Fruit fly (Drosophila melanogaster) whole organism, prepupa: Measurements from ENCODE around the gene nbs.

ENCODE experiments used
- CG10631 ChIP-seq: fragments of 200-800 bp; sonication (Bioruptor generic); optimal IDR thresholded peaks from 2 replicates; lab custom pipeline; 2016; ENCODE audit warnings: missing biosample characterization, missing genetic modification characterization
- CG10669 ChIP-seq: fragments of 200-800 bp; sonication (Bioruptor generic); optimal IDR thresholded peaks from 3 replicates; lab custom pipeline; 2018; ENCODE audit warnings: missing biosample characterization, mild to moderate bottlenecking, missing genetic modification characterization, moderate library complexity
- CG11294 ChIP-seq: fragments of 200-800 bp; sonication (Bioruptor generic); IDR thresholded peaks from 2 replicates; pipeline ENCODE4 v1.3.6; 2022; ENCODE audit warnings: missing biosample characterization, missing genetic modification characterization
- CG11902 ChIP-seq: fragments of 200-800 bp; sonication (Bioruptor generic); optimal IDR thresholded peaks from 3 replicates; lab custom pipeline; 2016; ENCODE audit warnings: missing biosample characterization, missing genetic modification characterization
- CG15336 ChIP-seq: fragments of 200-800 bp; sonication (Bioruptor generic); IDR thresholded peaks from 2 replicates; pipeline ENCODE4 v1.3.6; 2022; ENCODE audit warnings: missing biosample characterization, missing genetic modification characterization
- CG1621 ChIP-seq: fragments of 200-800 bp; sonication (Bioruptor generic); optimal IDR thresholded peaks from 3 replicates; lab custom pipeline; 2018; ENCODE audit warnings: missing biosample characterization, mild to moderate bottlenecking, missing genetic modification characterization
- CG16779 ChIP-seq: fragments of 200-800 bp; sonication (Bioruptor generic); optimal IDR thresholded peaks from 3 replicates; lab custom pipeline; 2017; ENCODE audit warnings: missing biosample characterization, mild to moderate bottlenecking, missing genetic modification characterization
- CG3032 ChIP-seq: fragments of 200-800 bp; optimal IDR thresholded peaks from 2 replicates; lab custom pipeline; 2019; ENCODE audit warnings: missing biosample characterization, mild to moderate bottlenecking, missing genetic modification characterization, moderate library complexity
- CG32006 ChIP-seq: fragments of 200-800 bp; sonication (Bioruptor generic); optimal IDR thresholded peaks from 3 replicates; lab custom pipeline; 2017; ENCODE audit warnings: missing biosample characterization, mild to moderate bottlenecking, missing genetic modification characterization
- CG34406 ChIP-seq: fragments of 200-800 bp; sonication (Bioruptor generic); optimal IDR thresholded peaks from 3 replicates; lab custom pipeline; 2016; ENCODE audit warnings: missing biosample characterization, missing genetic modification characterization
- CG3919 ChIP-seq: fragments of 200-800 bp; sonication (Bioruptor generic); optimal IDR thresholded peaks from 3 replicates; lab custom pipeline; 2016; ENCODE audit warnings: missing biosample characterization, missing genetic modification characterization
- CG4318 ChIP-seq: fragments of 200-800 bp; sonication (Bioruptor generic); optimal IDR thresholded peaks from 3 replicates; lab custom pipeline; 2017; ENCODE audit warnings: missing biosample characterization, mild to moderate bottlenecking, missing genetic modification characterization
- CG6163 ChIP-seq: fragments of 200-800 bp; sonication (Bioruptor generic); IDR thresholded peaks from 3 replicates; pipeline ENCODE4 v1.3.6; 2022; ENCODE audit warnings: missing biosample characterization, missing genetic modification characterization
- CG6808 ChIP-seq: fragments of 200-800 bp; sonication (Bioruptor generic); optimal IDR thresholded peaks from 3 replicates; lab custom pipeline; 2017; ENCODE audit warnings: missing biosample characterization, missing genetic modification characterization, mild to moderate bottlenecking, moderate library complexity, missing genetic modification reagents
- CG7368 ChIP-seq: fragments of 200-800 bp; sonication (Bioruptor generic); optimal IDR thresholded peaks from 3 replicates; lab custom pipeline; 2016; ENCODE audit warnings: missing biosample characterization, missing genetic modification characterization
- CG8119 ChIP-seq: fragments of 200-800 bp; sonication (Bioruptor generic); IDR thresholded peaks from 3 replicates; pipeline ENCODE4 v1.3.6; 2022; ENCODE audit warnings: missing biosample characterization, missing genetic modification characterization
- CG8319 ChIP-seq: fragments of 200-800 bp; sonication (Bioruptor generic); optimal IDR thresholded peaks from 3 replicates; lab custom pipeline; 2016; ENCODE audit warnings: missing biosample characterization, missing genetic modification characterization
- CG8632 ChIP-seq: fragments of 200-800 bp; sonication (Bioruptor generic); optimal IDR thresholded peaks from 3 replicates; lab custom pipeline; 2016; ENCODE audit warnings: missing biosample characterization, missing genetic modification characterization
- Eip75B ChIP-seq: fragments of 200-800 bp; sonication (Bioruptor generic); optimal IDR thresholded peaks from 3 replicates; lab custom pipeline; 2016; ENCODE audit warnings: missing biosample characterization, missing genetic modification characterization
- Eip78C ChIP-seq: fragments of 200-800 bp; sonication (Bioruptor generic); peaks from one replicate; lab custom pipeline; 2016; ENCODE audit warnings: missing biosample characterization, missing genetic modification characterization
- Ets96B ChIP-seq: fragments of 200-800 bp; optimal IDR thresholded peaks from 2 replicates; lab custom pipeline; 2019; ENCODE audit warnings: missing biosample characterization, mild to moderate bottlenecking, missing genetic modification characterization, moderate library complexity
- Gug ChIP-seq: fragments of 200-800 bp; sonication (Bioruptor generic); IDR thresholded peaks from 2 replicates; pipeline ENCODE4 v1.3.6; 2022; ENCODE audit warnings: missing biosample characterization, missing genetic modification characterization
- Hr38 ChIP-seq: sonication (Bioruptor generic); optimal IDR thresholded peaks from 2 replicates; lab custom pipeline; 2016; ENCODE audit warnings: missing biosample characterization, missing genetic modification characterization
- Hr39 ChIP-seq: fragments of 200-800 bp; sonication (Bioruptor generic); optimal IDR thresholded peaks from 2 replicates; lab custom pipeline; 2016; ENCODE audit warnings: missing biosample characterization, missing genetic modification characterization
- Hr4 ChIP-seq: fragments of 200-800 bp; sonication (Bioruptor generic); optimal IDR thresholded peaks from 3 replicates; lab custom pipeline; 2016; ENCODE audit warnings: missing biosample characterization, missing genetic modification characterization
- Lpt ChIP-seq: fragments of 200-800 bp; sonication (Bioruptor generic); optimal IDR thresholded peaks from 3 replicates; lab custom pipeline; 2016; ENCODE audit warnings: missing biosample characterization, missing genetic modification characterization
- OdsH ChIP-seq: fragments of 200-800 bp; sonication (Bioruptor generic); optimal IDR thresholded peaks from 3 replicates; lab custom pipeline; 2016; ENCODE audit warnings: missing biosample characterization, missing genetic modification characterization
- Sox102F ChIP-seq: fragments of 200-800 bp; sonication (Bioruptor generic); optimal IDR thresholded peaks from 2 replicates; lab custom pipeline; 2016; ENCODE audit warnings: missing biosample characterization, mild to moderate bottlenecking, missing genetic modification characterization
- Sox14 ChIP-seq: fragments of 200-800 bp; sonication (Bioruptor generic); optimal IDR thresholded peaks from 3 replicates; lab custom pipeline; 2016; ENCODE audit warnings: missing biosample characterization, missing genetic modification characterization
- Sox15 ChIP-seq: fragments of 200-800 bp; sonication (Bioruptor generic); optimal IDR thresholded peaks from 3 replicates; lab custom pipeline; 2016; ENCODE audit warnings: missing biosample characterization, missing genetic modification characterization
- achi ChIP-seq: fragments of 200-800 bp; sonication (Bioruptor generic); optimal IDR thresholded peaks from 3 replicates; lab custom pipeline; 2016; ENCODE audit warnings: missing biosample characterization, missing genetic modification characterization
- acj6 ChIP-seq: fragments of 200-800 bp; sonication (Bioruptor generic); optimal IDR thresholded peaks from 3 replicates; lab custom pipeline; 2016; ENCODE audit warnings: missing biosample characterization, missing genetic modification characterization
- dsx ChIP-seq: fragments of 200-800 bp; optimal IDR thresholded peaks from 3 replicates; lab custom pipeline; 2019; ENCODE audit warnings: missing biosample characterization, mild to moderate bottlenecking, missing genetic modification characterization, moderate library complexity; ENCODE audit not compliant: poor library complexity, severe bottlenecking
- eg ChIP-seq: fragments of 200-800 bp; sonication (Bioruptor generic); IDR thresholded peaks from 3 replicates; pipeline ENCODE4 v1.3.6; 2022; ENCODE audit warnings: missing biosample characterization, missing genetic modification characterization
- esn ChIP-seq: fragments of 200-800 bp; sonication (Bioruptor generic); optimal IDR thresholded peaks from 2 replicates; lab custom pipeline; 2016; ENCODE audit warnings: missing biosample characterization, mild to moderate bottlenecking, missing genetic modification characterization, moderate library complexity
- fd59A ChIP-seq: fragments of 200-800 bp; sonication (Bioruptor generic); optimal IDR thresholded peaks from 2 replicates; lab custom pipeline; 2017; ENCODE audit warnings: missing biosample characterization, mild to moderate bottlenecking, missing genetic modification characterization, missing genetic modification reagents
- fd85E ChIP-seq: fragments of 200-800 bp; sonication (Bioruptor generic); optimal IDR thresholded peaks from 3 replicates; lab custom pipeline; 2016; ENCODE audit warnings: missing biosample characterization, missing genetic modification characterization
- fkh ChIP-seq: fragments of 200-800 bp; sonication (Bioruptor generic); optimal IDR thresholded peaks from 3 replicates; lab custom pipeline; 2017; ENCODE audit warnings: missing biosample characterization, mild to moderate bottlenecking, missing genetic modification characterization, moderate library complexity
- net ChIP-seq: fragments of 200-800 bp; sonication (Bioruptor generic); optimal IDR thresholded peaks from 3 replicates; lab custom pipeline; 2016; ENCODE audit warnings: missing biosample characterization, missing genetic modification characterization
- pdm3 ChIP-seq: fragments of 200-800 bp; sonication (Bioruptor generic); optimal IDR thresholded peaks from 3 replicates; lab custom pipeline; 2016; ENCODE audit warnings: missing biosample characterization, missing genetic modification characterization
- salr ChIP-seq, 2 experiments: fragments of 200-800 bp; sonication (Bioruptor generic); optimal IDR thresholded peaks; 3 replicates each; lab custom pipeline; 2016 to 2018; ENCODE audit warnings: missing biosample characterization in 2 of 2, missing genetic modification characterization in 2 of 2, mild to moderate bottlenecking in 1 of 2
- topi ChIP-seq: fragments of 200-800 bp; sonication (Bioruptor generic); optimal IDR thresholded peaks from 3 replicates; lab custom pipeline; 2016; ENCODE audit warnings: missing biosample characterization, missing genetic modification characterization

The nbs gene

dm6 chr3L:9762036-9762597 lies 39.1 kb upstream of the nbs start (continued):
- no peak for TF ChIP-seq CG3032 (tag; lab: Kevin White, UChicago)
- TF ChIP-seq CG15336 (GFP tag; lab: Robert Waterston, UW) = peak; percentile 56; the same call in 1 of the 2 replicates
- TF ChIP-seq CG1621 (tag; lab: Kevin White, UChicago) = no peak
- peak; percentile 42; the same call in 1 of the 3 replicates for TF ChIP-seq CG8119
- 0 out of 3 replicates have a peak, but pooled peaks have one; percentile 33 for TF ChIP-seq CG6163 (GFP tag; lab: Robert Waterston, UW)
- TF ChIP-seq dsx (GFP tag; lab: Kevin White, UChicago) = no peak
- TF ChIP-seq CG32006 (GFP tag; lab: Kevin White, UChicago) = no peak
- no peak for TF ChIP-seq Hr38 (GFP tag; lab: Kevin White, UChicago)
- TF ChIP-seq CG11902 (GFP tag; lab: Kevin White, UChicago) = no peak
- no peak for TF ChIP-seq CG8632 (GFP tag; lab: Kevin White, UChicago)
- TF ChIP-seq fd85E (GFP tag; lab: Kevin White, UChicago) = no peak
- peak; percentile 85 for TF ChIP-seq fkh (GFP tag; lab: Kevin White, UChicago)
- TF ChIP-seq CG6808 (GFP tag; lab: Kevin White, UChicago) = no peak
- TF ChIP-seq esn (GFP tag; lab: Kevin White, UChicago) = no peak
- no peak for TF ChIP-seq CG7368 (GFP tag; lab: Kevin White, UChicago)
- TF ChIP-seq fd59A (GFP tag; lab: Kevin White, UChicago) = no peak
- TF ChIP-seq CG16779 (tag; lab: Kevin White, UChicago) = no peak
- TF ChIP-seq, all 60 proteins: peak for 15

- peak; percentile 59 for TF ChIP-seq fkh (GFP tag; lab: Kevin White, UChicago)
- peak; percentile 17 for TF ChIP-seq Eip78C
- TF ChIP-seq CG10669 = no peak
- TF ChIP-seq CG8319 (GFP tag; lab: Kevin White, UChicago) = no peak
- TF ChIP-seq Hr39 (GFP tag; lab: Kevin White, UChicago) = no peak
- no peak for TF ChIP-seq CG16779 (tag; lab: Kevin White, UChicago)
Observed at dm6 chr3L:9760151-9760749, 37.3 kb upstream of the nbs start, which contains the start of gene CG42268. CG42268 (minus strand) TSS chr3L:9760395.

- TF ChIP-seq fkh (GFP tag; lab: Kevin White, UChicago) (no peak), CG11902 (GFP tag; lab: Kevin White, UChicago) (no peak), acj6 (GFP tag; lab: Kevin White, UChicago) (no peak), esn (GFP tag; lab: Kevin White, UChicago) (no peak), Sox15 (no peak)
Observed at dm6 chr3L:9751625-9752024, 28.6 kb upstream of the nbs start.

dm6 chr3L:9745393-9745792 lies 22.4 kb upstream of the nbs start:
- TF ChIP-seq CG6163 (GFP tag; lab: Robert Waterston, UW) (peak; percentile 77), eg (peak; percentile 86), CG11294 (GFP tag; lab: Robert Waterston, UW) (peak; percentile 63; the same call in 1 of the 2 replicates), Hr4 (GFP tag; lab: Kevin White, UChicago) (peak; percentile 63), achi (GFP tag; lab: Kevin White, UChicago) (peak; percentile 59), CG3032 (tag; lab: Kevin White, UChicago) (peak; percentile 33), pdm3 (GFP tag; lab: Kevin White, UChicago) (peak; percentile 25), CG7368 (GFP tag; lab: Kevin White, UChicago) (no peak), OdsH (GFP tag; lab: Kevin White, UChicago) (peak; percentile 55), CG32006 (GFP tag; lab: Kevin White, UChicago) (peak; percentile 89), Gug (peak; percentile 76), CG6808 (GFP tag; lab: Kevin White, UChicago) (no peak), Eip75B (GFP tag; lab: Kevin White, UChicago) (no peak), CG16779 (tag; lab: Kevin White, UChicago) (peak; percentile 27), salr (GFP tag; optimal IDR thresholded peaks at IDR 0.05; lab: Kevin White, UChicago) (peak in 1 of 2 experiments; percentile 70), CG8119 (peak; percentile 90), Sox102F (GFP tag; lab: Kevin White, UChicago) (no peak), CG8632 (GFP tag; lab: Kevin White, UChicago) (no peak), CG4318 (GFP tag; lab: Kevin White, UChicago) (peak; percentile 68), CG10631 (GFP tag; lab: Kevin White, UChicago) (peak; percentile 69), Sox14 (GFP tag; lab: Kevin White, UChicago) (peak; percentile 20), Ets96B (peak; percentile 32), Hr39 (GFP tag; lab: Kevin White, UChicago) (no peak), topi (GFP tag; lab: Kevin White, UChicago) (no peak), Lpt (GFP tag; lab: Kevin White, UChicago) (peak; percentile 63), CG34406 (GFP tag; lab: Kevin White, UChicago) (no peak), Eip78C (peak; percentile 70), CG3919 (GFP tag; lab: Kevin White, UChicago) (peak; percentile 26), net (GFP tag; lab: Kevin White, UChicago) (peak; percentile 27), CG15336 (GFP tag; lab: Robert Waterston, UW) (peak; percentile 89)
